Worm (Caenorhabditis elegans): ENCODE results near the gene C05D12.2.

DNA sequence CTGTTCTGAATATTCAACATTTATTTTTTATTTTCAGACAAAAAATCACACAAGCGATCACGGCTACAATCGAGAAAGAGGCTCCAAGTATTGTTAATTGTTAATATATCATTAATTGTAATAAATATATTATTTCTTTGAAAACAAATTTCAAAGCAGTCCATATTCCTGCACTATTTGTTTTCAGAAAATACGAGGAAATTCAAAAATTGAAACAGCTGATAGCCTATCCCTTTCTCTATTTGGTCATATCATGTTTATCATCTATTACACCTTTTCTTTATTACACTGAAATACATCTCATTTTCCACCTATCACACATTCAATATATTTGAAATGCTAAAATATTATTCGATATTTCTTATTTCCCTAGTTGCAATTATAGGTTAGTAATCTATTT lies 26.9 kb downstream of the C05D12.2 start, which contains the start of gene W02B12.13:
- TF ChIP-seq W03F9.2 (tag; optimal IDR thresholded peaks at IDR 0.05) (no peak), him-1 (tag; optimal IDR thresholded peaks at IDR 0.05) (no peak), dao-5 (tag; optimal IDR thresholded peaks at IDR 0.05) (no peak)
